Fruit fly (Drosophila melanogaster) whole organism, embryonic: Measurements from ENCODE around the gene CG6724.

Source experiments
- Asciz ChIP-seq: fragments of 200-800 bp; sonication (Bioruptor generic); optimal IDR thresholded peaks from 2 replicates; lab custom pipeline; 2017; ENCODE audit warnings: missing biosample characterization, mild to moderate bottlenecking, missing genetic modification characterization, missing genetic modification reagents
- Bgb ChIP-seq: fragments of 200-800 bp; sonication (Bioruptor generic); IDR thresholded peaks from 2 replicates; pipeline ENCODE4 v1.3.6; 2022; ENCODE audit warnings: missing biosample characterization, missing genetic modification characterization; ENCODE audit not compliant: partially characterized antibody
- CG10267 ChIP-seq: fragments of 200-800 bp; sonication (Bioruptor generic); optimal IDR thresholded peaks from 2 replicates; lab custom pipeline; 2018; ENCODE audit warnings: missing biosample characterization, mild to moderate bottlenecking, missing genetic modification characterization, moderate library complexity
- CG11085 ChIP-seq: fragments of 200-800 bp; sonication (Bioruptor generic); IDR thresholded peaks from 2 replicates; pipeline ENCODE4 v1.3.6; 2022; ENCODE audit warnings: missing biosample characterization, missing genetic modification characterization
- CG12299 ChIP-seq: fragments of 200-800 bp; sonication (Bioruptor generic); optimal IDR thresholded peaks from 2 replicates; lab custom pipeline; 2018; ENCODE audit warnings: missing biosample characterization, mild to moderate bottlenecking, missing genetic modification characterization
- CG12744 ChIP-seq: fragments of 200-800 bp; sonication (Bioruptor generic); optimal IDR thresholded peaks from 2 replicates; lab custom pipeline; 2016; ENCODE audit warnings: missing biosample characterization, missing genetic modification characterization
- CG14860 ChIP-seq: fragments of 200-800 bp; sonication (Bioruptor generic); IDR thresholded peaks from 3 replicates; pipeline ENCODE4 v1.3.6; 2022; ENCODE audit warnings: missing biosample characterization, missing genetic modification characterization; ENCODE audit not compliant: partially characterized antibody
- CG15514 ChIP-seq: fragments of 200-800 bp; sonication (Bioruptor generic); optimal IDR thresholded peaks from 3 replicates; lab custom pipeline; 2017; ENCODE audit warnings: missing biosample characterization, missing genetic modification characterization, mild to moderate bottlenecking, moderate library complexity, missing genetic modification reagents
- CG16813 ChIP-seq: fragments of 200-800 bp; sonication (Bioruptor generic); IDR thresholded peaks from 3 replicates; pipeline ENCODE4 v1.3.6; 2022; ENCODE audit warnings: missing biosample characterization, missing genetic modification characterization; ENCODE audit not compliant: partially characterized antibody
- CG17186 ChIP-seq: fragments of 200-800 bp; sonication (Bioruptor generic); optimal IDR thresholded peaks from 3 replicates; lab custom pipeline; 2017; ENCODE audit warnings: missing biosample characterization, missing genetic modification reagents, missing genetic modification characterization
- CG34224 ChIP-seq: fragments of 200-800 bp; sonication (Bioruptor generic); IDR thresholded peaks from 3 replicates; pipeline ENCODE4 v1.3.6; 2022; ENCODE audit warnings: missing biosample characterization, missing genetic modification characterization; ENCODE audit not compliant: partially characterized antibody
- CG9797 ChIP-seq: fragments of 200-800 bp; sonication (Bioruptor generic); optimal IDR thresholded peaks from 3 replicates; lab custom pipeline; 2018; ENCODE audit warnings: missing biosample characterization, mild to moderate bottlenecking, missing genetic modification characterization
- CG9876 ChIP-seq: fragments of 200-800 bp; sonication (Bioruptor generic); optimal IDR thresholded peaks from 2 replicates; lab custom pipeline; 2016; ENCODE audit warnings: missing biosample characterization, missing genetic modification characterization
- Dll ChIP-seq: fragments of 200-800 bp; sonication (Bioruptor generic); IDR thresholded peaks from 4 replicates; pipeline ENCODE4 v1.3.6; 2022; ENCODE audit warnings: missing biosample characterization, missing genetic modification characterization; ENCODE audit not compliant: partially characterized antibody
- Dref ChIP-seq: fragments of 200-800 bp; sonication (Bioruptor generic); IDR thresholded peaks from 2 replicates; pipeline ENCODE4 v1.3.6; 2022; ENCODE audit warnings: missing biosample characterization, missing genetic modification characterization
- E2f2 ChIP-seq: fragments of 200-800 bp; sonication (Bioruptor generic); IDR thresholded peaks from 2 replicates; pipeline ENCODE4 v1.3.6; 2022; ENCODE audit warnings: missing biosample characterization, missing genetic modification characterization
- Ets97D ChIP-seq: fragments of 200-800 bp; sonication (Bioruptor generic); optimal IDR thresholded peaks from 3 replicates; lab custom pipeline; 2016; ENCODE audit warnings: missing biosample characterization, missing genetic modification characterization
- Lim3 ChIP-seq: fragments of 200-800 bp; sonication (Bioruptor generic); IDR thresholded peaks from 2 replicates; pipeline ENCODE4 v1.3.6; 2022; ENCODE audit warnings: missing biosample characterization, missing genetic modification characterization
- MBD-R2 ChIP-seq: fragments of 200-800 bp; sonication (Bioruptor generic); IDR thresholded peaks from 2 replicates; pipeline ENCODE4 v1.3.6; 2022; ENCODE audit warnings: missing biosample characterization, missing genetic modification characterization
- Opbp ChIP-seq: fragments of 200-800 bp; sonication (Bioruptor generic); IDR thresholded peaks from 3 replicates; pipeline ENCODE4 v1.3.6; 2022; ENCODE audit warnings: missing biosample characterization, missing genetic modification characterization; ENCODE audit not compliant: partially characterized antibody
- PHDP ChIP-seq: fragments of 200-800 bp; sonication (Bioruptor generic); optimal IDR thresholded peaks from 3 replicates; lab custom pipeline; 2018; ENCODE audit warnings: missing biosample characterization, mild to moderate bottlenecking, missing genetic modification characterization, moderate library complexity
- Ravus ChIP-seq: fragments of 200-800 bp; sonication (Bioruptor generic); IDR thresholded peaks from 2 replicates; pipeline ENCODE4 v1.3.6; 2022; ENCODE audit warnings: missing biosample characterization, missing genetic modification characterization
- Scr ChIP-seq: fragments of 200-800 bp; sonication (Bioruptor generic); IDR thresholded peaks from 2 replicates; pipeline ENCODE4 v1.3.6; 2022; ENCODE audit warnings: missing biosample characterization, missing genetic modification characterization; ENCODE audit not compliant: partially characterized antibody
- Sry-δ ChIP-seq: fragments of 200-800 bp; sonication (Bioruptor generic); optimal IDR thresholded peaks from 2 replicates; lab custom pipeline; 2016; ENCODE audit warnings: missing biosample characterization, missing genetic modification characterization
- amos ChIP-seq: fragments of 200-800 bp; sonication (Bioruptor generic); IDR thresholded peaks from 2 replicates; pipeline ENCODE4 v1.3.6; 2022; ENCODE audit warnings: missing biosample characterization, missing genetic modification characterization; ENCODE audit not compliant: partially characterized antibody
- ato ChIP-seq: fragments of 200-800 bp; sonication (Bioruptor generic); IDR thresholded peaks from 2 replicates; pipeline ENCODE4 v1.3.6; 2022; ENCODE audit warnings: missing biosample characterization, missing genetic modification characterization; ENCODE audit not compliant: partially characterized antibody
- bcd ChIP-seq: fragments of 200-800 bp; sonication (Bioruptor generic); optimal IDR thresholded peaks from 2 replicates; lab custom pipeline; 2017; ENCODE audit warnings: missing biosample characterization, mild to moderate bottlenecking, missing genetic modification characterization
- cg ChIP-seq: fragments of 200-800 bp; sonication (Bioruptor generic); optimal IDR thresholded peaks from 3 replicates; lab custom pipeline; 2019; ENCODE audit warnings: missing biosample characterization, mild to moderate bottlenecking, missing genetic modification characterization, moderate library complexity
- chinmo ChIP-seq: fragments of 200-800 bp; sonication (Bioruptor generic); IDR thresholded peaks from 4 replicates; pipeline ENCODE4 v1.3.6; 2022; ENCODE audit warnings: missing biosample characterization, missing genetic modification characterization; ENCODE audit not compliant: partially characterized antibody
- dati ChIP-seq: fragments of 200-800 bp; sonication (Bioruptor generic); IDR thresholded peaks from 2 replicates; pipeline ENCODE4 v1.3.6; 2022; ENCODE audit warnings: missing biosample characterization, missing genetic modification characterization
- gce ChIP-seq: fragments of 200-800 bp; sonication (Bioruptor generic); IDR thresholded peaks from 3 replicates; pipeline ENCODE4 v1.3.6; 2022; ENCODE audit warnings: missing biosample characterization, missing genetic modification characterization
- gfzf ChIP-seq: fragments of 200-800 bp; sonication (Bioruptor generic); optimal IDR thresholded peaks from 2 replicates; lab custom pipeline; 2016; ENCODE audit warnings: missing biosample characterization, mild to moderate bottlenecking, missing genetic modification characterization, moderate library complexity
- grn ChIP-seq: fragments of 200-800 bp; sonication (Bioruptor generic); optimal IDR thresholded peaks from 3 replicates; lab custom pipeline; 2017; ENCODE audit warnings: missing biosample characterization, missing genetic modification characterization
- inv ChIP-seq: fragments of 200-800 bp; sonication (Bioruptor generic); IDR thresholded peaks from 2 replicates; pipeline ENCODE4 v1.3.6; 2022; ENCODE audit warnings: missing biosample characterization, missing genetic modification characterization; ENCODE audit not compliant: partially characterized antibody
- jumu ChIP-seq: fragments of 200-800 bp; sonication (Bioruptor generic); optimal IDR thresholded peaks from 3 replicates; lab custom pipeline; 2016; ENCODE audit warnings: missing biosample characterization, missing genetic modification characterization
- knrl ChIP-seq: fragments of 200-800 bp; sonication (Bioruptor generic); IDR thresholded peaks from 3 replicates; pipeline ENCODE4 v1.3.6; 2022; ENCODE audit warnings: missing biosample characterization, missing genetic modification characterization; ENCODE audit not compliant: partially characterized antibody
- lola ChIP-seq, 3 experiments: fragments of >200 bp in 2 of 3; fragments of 200-800 bp in 1 of 3; sonication (Bioruptor generic) in 1 of 3; optimal IDR thresholded peaks; 2 replicates each; lab custom pipeline; 2017 to 2019; ENCODE audit warnings: missing biosample characterization in 3 of 3, missing genetic modification characterization in 3 of 3, mild to moderate bottlenecking in 1 of 3, moderate library complexity in 1 of 3
- oc ChIP-seq: fragments of 200-800 bp; sonication (Bioruptor generic); optimal IDR thresholded peaks from 2 replicates; lab custom pipeline; 2018; ENCODE audit warnings: missing biosample characterization, mild to moderate bottlenecking, missing genetic modification characterization, moderate library complexity
- peb ChIP-seq: fragments of 200-800 bp; sonication (Bioruptor generic); IDR thresholded peaks from 2 replicates; pipeline ENCODE4 v1.3.6; 2022; ENCODE audit warnings: missing biosample characterization, missing genetic modification characterization
- pita ChIP-seq: fragments of 200-800 bp; sonication (Bioruptor generic); optimal IDR thresholded peaks from 2 replicates; lab custom pipeline; 2017; ENCODE audit warnings: missing biosample characterization, mild to moderate bottlenecking, missing genetic modification characterization
- pnt ChIP-seq: fragments of 200-800 bp; sonication (Bioruptor generic); optimal IDR thresholded peaks from 3 replicates; lab custom pipeline; 2016; ENCODE audit warnings: missing biosample characterization, missing genetic modification characterization
- pzg ChIP-seq: fragments of 200-800 bp; sonication (Bioruptor generic); optimal IDR thresholded peaks from 3 replicates; lab custom pipeline; 2018; ENCODE audit warnings: missing biosample characterization, mild to moderate bottlenecking, missing genetic modification characterization, moderate library complexity
- run ChIP-seq: fragments of 200-800 bp; sonication (Bioruptor generic); optimal IDR thresholded peaks from 3 replicates; lab custom pipeline; 2018; ENCODE audit warnings: missing biosample characterization, mild to moderate bottlenecking, missing genetic modification characterization
- sens ChIP-seq: fragments of 200-800 bp; sonication (Bioruptor generic); peaks from one replicate; lab custom pipeline; 2016; ENCODE audit warnings: missing biosample characterization, missing genetic modification characterization
- slp2 ChIP-seq: fragments of 200-800 bp; sonication (Bioruptor generic); optimal IDR thresholded peaks from 2 replicates; lab custom pipeline; 2016; ENCODE audit warnings: missing biosample characterization, missing genetic modification characterization
- trem ChIP-seq: fragments of 200-800 bp; optimal IDR thresholded peaks from 3 replicates; lab custom pipeline; 2019; ENCODE audit warnings: missing biosample characterization, mild to moderate bottlenecking, missing genetic modification characterization, moderate library complexity
- trh ChIP-seq: fragments of 200-800 bp; sonication (Bioruptor generic); optimal IDR thresholded peaks from 2 replicates; lab custom pipeline; 2016; ENCODE audit warnings: missing biosample characterization, missing genetic modification characterization
- unc-4 ChIP-seq: fragments of 200-800 bp; sonication (Bioruptor generic); IDR thresholded peaks from 2 replicates; pipeline ENCODE4 v1.3.6; 2022; ENCODE audit warnings: missing biosample characterization, missing genetic modification characterization; ENCODE audit not compliant: partially characterized antibody
- vnd ChIP-seq: fragments of 200-800 bp; sonication (Bioruptor generic); IDR thresholded peaks from 3 replicates; pipeline ENCODE4 v1.3.6; 2022; ENCODE audit warnings: missing biosample characterization, missing genetic modification characterization; ENCODE audit not compliant: partially characterized antibody

The CG6724 gene

dm6 chr2L:10769708-10770107 is at the start of gene CG6724 (continued):
- peak; percentile 45 for TF ChIP-seq CG14860 (GFP tag; lab: Robert Waterston, UW)
- TF ChIP-seq CG17186 (GFP tag; lab: Kevin White, UChicago): peak; percentile 65
- peak; percentile 40; the same call in 1 of the 3 replicates for TF ChIP-seq CG34224 (GFP tag; lab: Robert Waterston, UW)
- TF ChIP-seq Sry-δ (GFP tag; lab: Kevin White, UChicago): peak; percentile 80
- TF ChIP-seq CG9876 (GFP tag; lab: Kevin White, UChicago): no peak
- no peak for TF ChIP-seq Ravus (GFP tag; lab: Robert Waterston, UW)
- TF ChIP-seq gce (GFP tag; lab: Robert Waterston, UW): no peak
- no peak for TF ChIP-seq Lim3 (GFP tag; lab: Robert Waterston, UW)
- TF ChIP-seq knrl: peak; percentile 55; the same call in 2 of the 3 replicates
- no peak for TF ChIP-seq trh (GFP tag; lab: Kevin White, UChicago)
- TF ChIP-seq amos (GFP tag; lab: Robert Waterston, UW): peak; percentile 71
- no peak for TF ChIP-seq Asciz (GFP tag; lab: Kevin White, UChicago)
- peak; percentile 61 for TF ChIP-seq unc-4
- peak; percentile 37 for TF ChIP-seq CG10267 (tag; lab: Kevin White, UChicago)
- TF ChIP-seq bcd: no peak
- no peak for TF ChIP-seq CG12744 (GFP tag; lab: Kevin White, UChicago)
- TF ChIP-seq slp2 (GFP tag; lab: Kevin White, UChicago): no peak
- peak; percentile 95 for TF ChIP-seq Dref (GFP tag; lab: Robert Waterston, UW)
- TF ChIP-seq pnt (GFP tag; lab: Kevin White, UChicago): no peak
- peak; percentile 55 for TF ChIP-seq Ets97D
- TF ChIP-seq sens (GFP tag; lab: Kevin White, UChicago): no peak
- no peak for TF ChIP-seq peb (GFP tag; lab: Robert Waterston, UW)
- no peak for TF ChIP-seq PHDP (tag; lab: Kevin White, UChicago)
- peak; percentile 69; the same call in 3 of the 4 replicates for TF ChIP-seq Dll
- peak; percentile 71 for TF ChIP-seq ato (GFP tag; lab: Robert Waterston, UW)
- TF ChIP-seq pita: no peak
- no peak for TF ChIP-seq oc (tag; lab: Kevin White, UChicago)
- peak; percentile 65 for TF ChIP-seq CG9797 (GFP tag; lab: Kevin White, UChicago)
- TF ChIP-seq lola (GFP tag; optimal IDR thresholded peaks at IDR 0.05; lab: Kevin White, UChicago): no peak
- TF ChIP-seq jumu (GFP tag; lab: Kevin White, UChicago): no peak
- peak; percentile 81 for TF ChIP-seq Opbp
- TF ChIP-seq CG12299: no peak
- peak; percentile 90 for TF ChIP-seq E2f2
- TF ChIP-seq inv (GFP tag; lab: Robert Waterston, UW): peak; percentile 50
- no peak for TF ChIP-seq run (tag; lab: Kevin White, UChicago)
- peak; percentile 84 for TF ChIP-seq gfzf
- TF ChIP-seq dati (GFP tag; lab: Robert Waterston, UW): no peak
- TF ChIP-seq chinmo (GFP tag; lab: Robert Waterston, UW): 0 out of 4 replicates have a peak, but pooled peaks have one; percentile 51
- no peak for TF ChIP-seq CG11085
- peak; percentile 77 for TF ChIP-seq pzg (GFP tag; lab: Kevin White, UChicago)
- TF ChIP-seq Scr: peak; percentile 68
- TF ChIP-seq cg (GFP tag; lab: Kevin White, UChicago): no peak
- peak; percentile 32 for TF ChIP-seq CG15514 (GFP tag; lab: Kevin White, UChicago)
- peak; percentile 63 for TF ChIP-seq CG16813
- peak; percentile 50 for TF ChIP-seq trem
- TF ChIP-seq MBD-R2 (GFP tag; lab: Robert Waterston, UW): peak; percentile 69; the same call in 1 of the 2 replicates
- TF ChIP-seq Bgb: peak; percentile 81
- TF ChIP-seq grn (GFP tag; lab: Kevin White, UChicago): peak; percentile 26
- TF ChIP-seq vnd (GFP tag; lab: Robert Waterston, UW): peak; percentile 46; the same call in 2 of the 3 replicates
